Fruit fly (Drosophila melanogaster) whole organism, pupa: ENCODE data around the gene CYLD.
A peak's percentile ranks its signal among the peaks of the same experiment; 100 is the strongest.

Experiments
- CG10348 ChIP-seq: fragments of 200-800 bp; sonication (Bioruptor generic); IDR thresholded peaks from 2 replicates; pipeline ENCODE4 v1.3.6; 2022; ENCODE audit warnings: missing biosample characterization, missing genetic modification characterization
- CG12605 ChIP-seq: fragments of 200-800 bp; sonication (Bioruptor generic); IDR thresholded peaks from 2 replicates; pipeline ENCODE4 v1.3.6; 2022; ENCODE audit warnings: missing biosample characterization, missing genetic modification characterization
- CG13204 ChIP-seq: fragments of 200-800 bp; sonication (Bioruptor generic); optimal IDR thresholded peaks from 2 replicates; lab custom pipeline; 2018; ENCODE audit warnings: missing biosample characterization, mild to moderate bottlenecking, missing genetic modification characterization, moderate library complexity
- CG14655 ChIP-seq: fragments of 200-800 bp; sonication (Bioruptor generic); optimal IDR thresholded peaks from 3 replicates; lab custom pipeline; 2017; ENCODE audit warnings: mild to moderate bottlenecking, missing biosample characterization, missing genetic modification reagents, missing genetic modification characterization
- CG15710 ChIP-seq: fragments of 200-800 bp; sonication (Bioruptor generic); optimal IDR thresholded peaks from 2 replicates; lab custom pipeline; 2018; ENCODE audit warnings: missing biosample characterization, mild to moderate bottlenecking, missing genetic modification characterization, moderate library complexity
- CG17806 ChIP-seq: fragments of 200-800 bp; sonication (Bioruptor generic); optimal IDR thresholded peaks from 2 replicates; lab custom pipeline; 2018; ENCODE audit warnings: missing biosample characterization, mild to moderate bottlenecking, missing genetic modification characterization, moderate library complexity
- CG32121 ChIP-seq: fragments of 200-800 bp; sonication (Bioruptor generic); IDR thresholded peaks from 2 replicates; pipeline ENCODE4 v1.3.6; 2022; ENCODE audit warnings: missing biosample characterization, missing genetic modification characterization
- CG34367 ChIP-seq: fragments of 200-800 bp; sonication (Bioruptor generic); optimal IDR thresholded peaks from 2 replicates; lab custom pipeline; 2018; ENCODE audit warnings: missing biosample characterization, mild to moderate bottlenecking, missing genetic modification characterization
- CG4496 ChIP-seq: fragments of 200-800 bp; sonication (Bioruptor generic); IDR thresholded peaks from 3 replicates; pipeline ENCODE4 v1.3.6; 2022; ENCODE audit warnings: missing biosample characterization, missing genetic modification characterization
- CG8159 ChIP-seq: fragments of 200-800 bp; sonication (Bioruptor generic); optimal IDR thresholded peaks from 3 replicates; lab custom pipeline; 2018; ENCODE audit warnings: missing biosample characterization, mild to moderate bottlenecking, missing genetic modification characterization, moderate library complexity
- CG8301 ChIP-seq: fragments of 200-800 bp; sonication (Bioruptor generic); optimal IDR thresholded peaks from 2 replicates; lab custom pipeline; 2018; ENCODE audit warnings: missing biosample characterization, mild to moderate bottlenecking, missing genetic modification characterization
- CG9948 ChIP-seq: fragments of 200-800 bp; sonication (Bioruptor generic); optimal IDR thresholded peaks from 2 replicates; lab custom pipeline; 2018; ENCODE audit warnings: missing biosample characterization, mild to moderate bottlenecking, missing genetic modification characterization, moderate library complexity
- D1 ChIP-seq: fragments of 200-800 bp; sonication (Bioruptor generic); optimal IDR thresholded peaks from 2 replicates; lab custom pipeline; 2018; ENCODE audit warnings: missing biosample characterization, mild to moderate bottlenecking, missing genetic modification characterization, moderate library complexity
- EcR ChIP-seq: fragments of 200-800 bp; sonication (Bioruptor generic); optimal IDR thresholded peaks from 3 replicates; lab custom pipeline; 2019; ENCODE audit warnings: missing biosample characterization, missing genetic modification characterization, mild to moderate bottlenecking, moderate library complexity, missing genetic modification reagents
- Ets98B ChIP-seq: fragments of 200-800 bp; sonication (Bioruptor generic); IDR thresholded peaks from 2 replicates; pipeline ENCODE4 v1.3.6; 2022; ENCODE audit warnings: missing biosample characterization, missing genetic modification characterization
- Pif1A ChIP-seq: fragments of 200-800 bp; sonication (Bioruptor generic); optimal IDR thresholded peaks from 3 replicates; lab custom pipeline; 2016; ENCODE audit warnings: missing biosample characterization, missing genetic modification characterization
- Pif1B ChIP-seq: fragments of 200-800 bp; sonication (Bioruptor generic); optimal IDR thresholded peaks from 3 replicates; lab custom pipeline; 2016; ENCODE audit warnings: missing biosample characterization, missing genetic modification characterization
- Snoo ChIP-seq: fragments of 200-800 bp; sonication (Bioruptor generic); optimal IDR thresholded peaks from 3 replicates; lab custom pipeline; 2017; ENCODE audit warnings: missing biosample characterization, mild to moderate bottlenecking, missing genetic modification characterization, inconsistent platforms
- fd96Ca ChIP-seq: fragments of 200-800 bp; sonication (Bioruptor generic); IDR thresholded peaks from 3 replicates; pipeline ENCODE4 v1.3.6; 2022; ENCODE audit warnings: missing biosample characterization, missing genetic modification characterization
- gl ChIP-seq: fragments of 200-800 bp; sonication (Bioruptor generic); optimal IDR thresholded peaks from 2 replicates; lab custom pipeline; 2018; ENCODE audit warnings: missing biosample characterization, mild to moderate bottlenecking, missing genetic modification characterization
- rn ChIP-seq: fragments of 200-800 bp; sonication (Bioruptor generic); IDR thresholded peaks from 2 replicates; pipeline ENCODE4 v1.3.6; 2022; ENCODE audit warnings: missing biosample characterization, missing genetic modification characterization

CYLD gene

dm6 chr2L:10314327-10315210, 14.9 kb upstream of the CYLD start, which contains the start of the genes Usp14 and CG4972:
Usp14 (minus strand) TSS chr2L:10314396.
CG4972 (plus strand) TSS chr2L:10314792.
- TF ChIP-seq CG15710 (tag; lab: Kevin White, UChicago) (peak; percentile 24), CG34367 (tag; lab: Kevin White, UChicago) (no peak), EcR (GFP tag; lab: Kevin White, UChicago) (peak; percentile 27)

dm6 chr2L:10311822-10312221, 12.2 kb upstream of the CYLD start:
- no peak for TF ChIP-seq CG15710 (tag; lab: Kevin White, UChicago)
- no peak for TF ChIP-seq rn (GFP tag; lab: Robert Waterston, UW)
- no peak for TF ChIP-seq fd96Ca (GFP tag; lab: Robert Waterston, UW)
- no peak for TF ChIP-seq Pif1B (GFP tag; lab: Kevin White, UChicago)
- no peak for TF ChIP-seq Snoo (tag; lab: Kevin White, UChicago)
- no peak for TF ChIP-seq Pif1A (GFP tag; lab: Kevin White, UChicago)
- no peak for TF ChIP-seq gl (tag; lab: Kevin White, UChicago)
- TF ChIP-seq CG34367 (tag; lab: Kevin White, UChicago), result no peak
- no peak for TF ChIP-seq CG32121
- no peak for TF ChIP-seq EcR (GFP tag; lab: Kevin White, UChicago)
- no peak for TF ChIP-seq CG9948
- TF ChIP-seq CG17806 (tag; lab: Kevin White, UChicago), result no peak
- no peak for TF ChIP-seq CG12605 (GFP tag; lab: Robert Waterston, UW)
- TF ChIP-seq CG13204 (GFP tag; lab: Kevin White, UChicago), result no peak
- TF ChIP-seq, all 21 proteins: peak for 0

DNA sequence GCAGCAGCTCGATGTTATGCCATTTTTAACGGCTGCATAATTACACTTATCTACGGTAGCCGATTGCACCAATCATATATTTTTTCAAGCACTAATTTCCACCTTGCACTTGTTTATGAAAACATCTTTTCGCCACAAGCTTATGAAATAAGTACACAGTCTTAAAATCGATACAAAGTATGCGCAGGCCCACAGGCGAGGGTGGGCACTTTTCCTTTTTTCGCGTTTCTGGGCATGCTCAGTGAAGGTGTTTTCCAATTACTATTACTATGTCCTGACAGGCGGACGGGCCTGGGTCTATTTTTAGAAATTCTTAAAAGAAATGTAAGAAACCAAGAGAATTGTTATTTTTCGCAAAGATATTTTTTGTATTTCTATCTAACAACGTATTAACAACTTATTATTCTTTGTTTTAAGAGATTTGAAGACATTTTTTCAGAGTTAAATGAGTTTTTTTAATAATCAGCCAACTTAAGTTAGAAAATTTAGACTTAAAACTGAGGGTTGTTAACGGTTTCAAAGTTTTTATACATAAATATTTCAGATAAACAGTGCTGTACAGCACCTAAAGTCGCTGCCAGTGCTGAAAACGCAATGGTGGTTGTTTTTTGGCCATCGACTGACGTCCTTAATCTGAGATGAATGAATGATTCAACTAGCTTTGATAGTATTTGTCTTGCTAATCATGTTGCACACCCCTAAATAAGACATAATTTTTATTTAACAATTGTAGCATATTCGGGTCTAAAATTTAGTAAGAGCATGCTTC, 11.2 kb upstream of the CYLD start, which contains the start of gene Cdk5alpha:
Cdk5alpha (minus strand) TSS at position 343 of the 769 bp plus-strand sequence.
- no peak for TF ChIP-seq CG34367 (tag; lab: Kevin White, UChicago)
- TF ChIP-seq Pif1B (GFP tag; lab: Kevin White, UChicago), result no peak
- no peak for TF ChIP-seq CG14655
- no peak for TF ChIP-seq fd96Ca (GFP tag; lab: Robert Waterston, UW)
- TF ChIP-seq CG8159, result no peak
- no peak for TF ChIP-seq CG17806 (tag; lab: Kevin White, UChicago)
- TF ChIP-seq Pif1A (GFP tag; lab: Kevin White, UChicago), result no peak
- TF ChIP-seq, all 21 proteins: peak for 0

- TF ChIP-seq CG8159 (no peak), CG8301 (tag; lab: Kevin White, UChicago) (peak; percentile 70), CG10348 (no peak), gl (tag; lab: Kevin White, UChicago) (peak; percentile 29), D1 (tag; lab: Kevin White, UChicago) (no peak), Ets98B (GFP tag; lab: Robert Waterston, UW) (peak; percentile 81; the same call in 1 of the 2 replicates), rn (GFP tag; lab: Robert Waterston, UW) (peak; percentile 55; the same call in 1 of the 2 replicates), Pif1A (GFP tag; lab: Kevin White, UChicago) (no peak), CG15710 (tag; lab: Kevin White, UChicago) (peak; percentile 81), CG4496 (GFP tag; lab: Robert Waterston, UW) (peak; percentile 78; the same call in 2 of the 3 replicates), Snoo (tag; lab: Kevin White, UChicago) (peak; percentile 68), EcR (GFP tag; lab: Kevin White, UChicago) (peak; percentile 2), CG17806 (tag; lab: Kevin White, UChicago) (peak; percentile 79), CG14655 (no peak), CG13204 (GFP tag; lab: Kevin White, UChicago) (no peak), Pif1B (GFP tag; lab: Kevin White, UChicago) (peak; percentile 71), CG32121 (peak; percentile 87), CG9948 (peak; percentile 67), CG34367 (tag; lab: Kevin White, UChicago) (peak; percentile 69), CG12605 (GFP tag; lab: Robert Waterston, UW) (no peak; the same call in none of the 2 replicates), fd96Ca (GFP tag; lab: Robert Waterston, UW) (no peak)
Measured at dm6 chr2L:10306518-10307260, 7.0 kb upstream of the CYLD start, which contains the start of the genes CG5390 and CG4968. CG5390 (minus strand) TSS chr2L:10306594. CG4968 (plus strand) TSS chr2L:10306922.
